Fruit fly (Drosophila melanogaster) Kc167 (cell line): ENCODE data around the gene Tl.

Source experiments
- Myc ChIP-seq: fragments of >200 bp; optimal IDR thresholded peaks from 2 replicates; lab custom pipeline; 2017; ENCODE audit warnings: missing external identifiers
- Sin3A ChIP-seq: fragments of >200 bp; optimal IDR thresholded peaks from 2 replicates; lab custom pipeline; 2018; ENCODE audit warnings: missing external identifiers
- h ChIP-seq: fragments of >200 bp; optimal IDR thresholded peaks from 3 replicates; lab custom pipeline; 2018; ENCODE audit warnings: missing external identifiers
- insv ChIP-seq: fragments of >200 bp; optimal IDR thresholded peaks from 3 replicates; lab custom pipeline; 2018; ENCODE audit warnings: missing external identifiers
- psq ChIP-seq: fragments of >200 bp; optimal IDR thresholded peaks from 2 replicates; lab custom pipeline; 2017; ENCODE audit warnings: missing external identifiers
- ttk ChIP-seq: sonication (Bioruptor generic); optimal IDR thresholded peaks from 2 replicates; lab custom pipeline; 2017; ENCODE audit warnings: missing external identifiers

The Tl gene

dm6 chr3R:26887155-26887554 lies 88.3 kb downstream of the Tl start:
- no peak for TF ChIP-seq Myc (lab: Kevin White, UChicago)
- no peak for TF ChIP-seq ttk (lab: Kevin White, UChicago)
- no peak for TF ChIP-seq insv (lab: Kevin White, UChicago)
- no peak for TF ChIP-seq psq (lab: Kevin White, UChicago)
- TF ChIP-seq h (lab: Kevin White, UChicago) = no peak
- no peak for TF ChIP-seq Sin3A (lab: Kevin White, UChicago)

dm6 chr3R:26888086-26888724 lies 89.4 kb downstream of the Tl start:
- no peak for TF ChIP-seq Sin3A (lab: Kevin White, UChicago)
- no peak for TF ChIP-seq insv (lab: Kevin White, UChicago)
- no peak for TF ChIP-seq h (lab: Kevin White, UChicago)
- no peak for TF ChIP-seq Myc (lab: Kevin White, UChicago)
- no peak for TF ChIP-seq psq (lab: Kevin White, UChicago)
- no peak for TF ChIP-seq ttk (lab: Kevin White, UChicago)

- TF ChIP-seq ttk (lab: Kevin White, UChicago) (no peak), Myc (lab: Kevin White, UChicago) (no peak), psq (lab: Kevin White, UChicago) (no peak), h (lab: Kevin White, UChicago) (no peak), Sin3A (lab: Kevin White, UChicago) (no peak), insv (lab: Kevin White, UChicago) (no peak)
Observed at dm6 chr3R:26890088-26890487, 91.2 kb downstream of the Tl start.

dm6 chr3R:26890499-26890898 lies 91.7 kb downstream of the Tl start:
- TF ChIP-seq Myc (lab: Kevin White, UChicago) (no peak), psq (lab: Kevin White, UChicago) (no peak), Sin3A (lab: Kevin White, UChicago) (no peak)
